Worm (Caenorhabditis elegans) whole organism, late embryonic: Measurements from ENCODE around the gene pgp-1.

ENCODE experiments used
- F13H6.1 ChIP-seq: sonication (generic microtip); optimal IDR thresholded peaks from 2 replicates; lab custom pipeline; 2016; ENCODE audit warnings: missing genetic modification characterization, missing compliant biosample characterization
- K02D7.2 ChIP-seq: sonication (generic microtip); optimal IDR thresholded peaks from 2 replicates; lab custom pipeline; 2017; ENCODE audit warnings: mild to moderate bottlenecking, missing genetic modification characterization, missing compliant biosample characterization
- T23F11.4 ChIP-seq: fragments of 200-800 bp; sonication (Bioruptor generic); optimal IDR thresholded peaks from 2 replicates; lab custom pipeline; 2018; ENCODE audit warnings: mild to moderate bottlenecking, missing genetic modification characterization, missing compliant biosample characterization
- Y22D7AL.16 ChIP-seq: sonication (generic microtip); optimal IDR thresholded peaks from 2 replicates; lab custom pipeline; 2016; ENCODE audit warnings: missing genetic modification characterization, missing compliant biosample characterization
- ahr-1 ChIP-seq: sonication (generic microtip); optimal IDR thresholded peaks from 2 replicates; lab custom pipeline; 2016; ENCODE audit warnings: missing genetic modification characterization, missing compliant biosample characterization
- ama-1 ChIP-seq: fragments of 150-350 bp; optimal IDR thresholded peaks from 2 replicates; lab custom pipeline; 2014
- ceh-18 ChIP-seq: sonication (generic microtip); optimal IDR thresholded peaks from 2 replicates; lab custom pipeline; 2016; ENCODE audit warnings: missing genetic modification characterization, missing compliant biosample characterization
- ceh-22 ChIP-seq: sonication (generic microtip); optimal IDR thresholded peaks from 2 replicates; lab custom pipeline; 2017; ENCODE audit warnings: missing biosample characterization, missing genetic modification characterization
- ceh-30 ChIP-seq: fragments of 150-350 bp; optimal IDR thresholded peaks from 2 replicates; lab custom pipeline; 2014; ENCODE audit warnings: missing biosample characterization, missing genetic modification characterization
- ceh-31 ChIP-seq: sonication (generic microtip); optimal IDR thresholded peaks from 2 replicates; lab custom pipeline; 2016; ENCODE audit warnings: missing genetic modification characterization, missing compliant biosample characterization
- ceh-34 ChIP-seq: sonication (generic microtip); optimal IDR thresholded peaks from 2 replicates; lab custom pipeline; 2016; ENCODE audit warnings: mild to moderate bottlenecking, missing genetic modification characterization, missing compliant biosample characterization
- ceh-45 ChIP-seq: fragments of 200-800 bp; sonication (Bioruptor generic); IDR thresholded peaks from 2 replicates; pipeline ENCODE4 v1.3.6; 2022; ENCODE audit warnings: missing genetic modification reagents, missing genetic modification characterization, missing compliant biosample characterization
- ceh-48 ChIP-seq: sonication (generic microtip); optimal IDR thresholded peaks from 2 replicates; lab custom pipeline; 2016; ENCODE audit warnings: missing genetic modification characterization, inconsistent platforms, missing compliant biosample characterization
- ceh-6 ChIP-seq: fragments of 200-800 bp; sonication (Bioruptor generic); optimal IDR thresholded peaks from 2 replicates; lab custom pipeline; 2018; ENCODE audit warnings: mild to moderate bottlenecking, missing genetic modification characterization, missing compliant biosample characterization
- dve-1 ChIP-seq: sonication (generic microtip); optimal IDR thresholded peaks from 2 replicates; lab custom pipeline; 2017; ENCODE audit warnings: antibody characterized with exemption, mild to moderate bottlenecking, missing genetic modification characterization, missing compliant biosample characterization
- elt-2 ChIP-seq: sonication (generic microtip); optimal IDR thresholded peaks from 2 replicates; lab custom pipeline; 2016; ENCODE audit warnings: missing genetic modification reagents, missing genetic modification characterization, missing compliant biosample characterization
- elt-4 ChIP-seq: sonication (generic microtip); optimal IDR thresholded peaks from 2 replicates; lab custom pipeline; 2016; ENCODE audit warnings: missing genetic modification characterization, missing compliant biosample characterization
- fax-1 ChIP-seq: sonication (generic microtip); optimal IDR thresholded peaks from 2 replicates; lab custom pipeline; 2016; ENCODE audit warnings: missing genotype, missing genetic modification characterization, missing compliant biosample characterization
- fkh-10 ChIP-seq: fragments of 150-350 bp; optimal IDR thresholded peaks from 2 replicates; lab custom pipeline; 2014; ENCODE audit warnings: missing biosample characterization, missing genetic modification reagents, missing genetic modification characterization
- fkh-6 ChIP-seq: sonication (generic microtip); optimal IDR thresholded peaks from 2 replicates; lab custom pipeline; 2016; ENCODE audit warnings: missing genetic modification characterization, missing compliant biosample characterization
- hlh-13 ChIP-seq: fragments of 200-800 bp; sonication (Bioruptor generic); optimal IDR thresholded peaks from 2 replicates; lab custom pipeline; 2018; ENCODE audit warnings: mild to moderate bottlenecking, missing genetic modification characterization, missing compliant biosample characterization
- hlh-15 ChIP-seq: sonication (generic microtip); optimal IDR thresholded peaks from 2 replicates; lab custom pipeline; 2016; ENCODE audit warnings: missing genetic modification characterization, missing compliant biosample characterization
- hlh-6 ChIP-seq: sonication (generic microtip); optimal IDR thresholded peaks from 2 replicates; lab custom pipeline; 2016; ENCODE audit warnings: missing genotype, missing genetic modification characterization, missing compliant biosample characterization
- hlh-8 ChIP-seq: sonication (generic microtip); optimal IDR thresholded peaks from 2 replicates; lab custom pipeline; 2016; ENCODE audit warnings: missing genotype, missing genetic modification characterization, missing compliant biosample characterization
- madf-2 ChIP-seq: sonication (generic microtip); optimal IDR thresholded peaks from 2 replicates; lab custom pipeline; 2017; ENCODE audit warnings: missing genetic modification characterization, missing compliant biosample characterization
- mec-3 ChIP-seq: sonication (generic microtip); optimal IDR thresholded peaks from 2 replicates; lab custom pipeline; 2016; ENCODE audit warnings: borderline replicate concordance, missing genetic modification characterization, missing compliant biosample characterization
- nfya-1 ChIP-seq: sonication (generic microtip); optimal IDR thresholded peaks from 2 replicates; lab custom pipeline; 2017; ENCODE audit warnings: missing genetic modification characterization, mild to moderate bottlenecking, missing compliant biosample characterization, antibody characterized with exemption, moderate library complexity
- nhr-11 ChIP-seq: fragments of 150-350 bp; optimal IDR thresholded peaks from 2 replicates; lab custom pipeline; 2014; ENCODE audit warnings: missing biosample characterization, missing genetic modification characterization
- nhr-232 ChIP-seq: sonication (generic microtip); optimal IDR thresholded peaks from 2 replicates; lab custom pipeline; 2016; ENCODE audit warnings: missing genetic modification characterization, missing compliant biosample characterization
- npax-4 ChIP-seq: sonication (generic microtip); optimal IDR thresholded peaks from 2 replicates; lab custom pipeline; 2016; ENCODE audit warnings: missing genetic modification characterization, missing compliant biosample characterization
- odd-2 ChIP-seq: sonication (generic microtip); optimal IDR thresholded peaks from 2 replicates; lab custom pipeline; 2017; ENCODE audit warnings: antibody characterized with exemption, mild to moderate bottlenecking, missing genetic modification characterization, missing compliant biosample characterization
- pag-3 ChIP-seq: sonication (generic microtip); optimal IDR thresholded peaks from 2 replicates; lab custom pipeline; 2016; ENCODE audit warnings: missing compliant biosample characterization, missing genetic modification characterization, borderline replicate concordance
- pat-9 ChIP-seq: fragments of 200-800 bp; sonication (Bioruptor generic); optimal IDR thresholded peaks from 2 replicates; lab custom pipeline; 2018; ENCODE audit warnings: mild to moderate bottlenecking, missing genetic modification characterization, moderate library complexity, missing compliant biosample characterization
- pha-2 ChIP-seq: sonication (generic microtip); optimal IDR thresholded peaks from 2 replicates; lab custom pipeline; 2017; ENCODE audit warnings: mild to moderate bottlenecking, missing genetic modification characterization, missing compliant biosample characterization
- pha-4 ChIP-seq: fragments of 150-350 bp; optimal IDR thresholded peaks from 2 replicates; lab custom pipeline; 2018; ENCODE audit warnings: missing biosample characterization, missing genetic modification reagents, missing genetic modification characterization
- pqm-1 ChIP-seq: sonication (generic microtip); optimal IDR thresholded peaks from 2 replicates; lab custom pipeline; 2016; ENCODE audit warnings: missing genetic modification characterization, missing compliant biosample characterization
- pros-1 ChIP-seq: fragments of 150-350 bp; optimal IDR thresholded peaks from 2 replicates; lab custom pipeline; 2014; ENCODE audit warnings: missing biosample characterization, missing genetic modification reagents, missing genetic modification characterization
- ref-2 ChIP-seq: sonication (generic microtip); optimal IDR thresholded peaks from 2 replicates; lab custom pipeline; 2016; ENCODE audit warnings: missing genetic modification characterization, missing compliant biosample characterization
- sdc-2 ChIP-seq: sonication (generic microtip); optimal IDR thresholded peaks from 2 replicates; lab custom pipeline; 2016; ENCODE audit warnings: missing genotype, missing genetic modification characterization, missing compliant biosample characterization
- sox-2 ChIP-seq: fragments of 200-800 bp; sonication (Bioruptor generic); IDR thresholded peaks from 2 replicates; pipeline ENCODE4 v1.3.6; 2022; ENCODE audit warnings: missing genetic modification reagents, missing genetic modification characterization, missing compliant biosample characterization
- sox-4 ChIP-seq: sonication (generic microtip); optimal IDR thresholded peaks from 2 replicates; lab custom pipeline; 2017; ENCODE audit warnings: mild to moderate bottlenecking, missing genetic modification characterization, inconsistent platforms, missing compliant biosample characterization
- syd-9 ChIP-seq: sonication (generic microtip); optimal IDR thresholded peaks from 2 replicates; lab custom pipeline; 2016; ENCODE audit warnings: mild to moderate bottlenecking, missing genetic modification characterization, moderate library complexity, missing compliant biosample characterization
- tbx-2 ChIP-seq: sonication (generic microtip); optimal IDR thresholded peaks from 2 replicates; lab custom pipeline; 2016; ENCODE audit warnings: missing genetic modification characterization, missing compliant biosample characterization
- ttx-3 ChIP-seq: sonication (generic microtip); optimal IDR thresholded peaks from 2 replicates; lab custom pipeline; 2016; ENCODE audit warnings: missing genetic modification reagents, missing genetic modification characterization, missing compliant biosample characterization
- unc-42 ChIP-seq: sonication (generic microtip); optimal IDR thresholded peaks from 2 replicates; lab custom pipeline; 2016; ENCODE audit warnings: missing genotype, missing genetic modification characterization, missing compliant biosample characterization
- unc-86 ChIP-seq: sonication (generic microtip); optimal IDR thresholded peaks from 2 replicates; lab custom pipeline; 2016; ENCODE audit warnings: missing genetic modification characterization, missing compliant biosample characterization
- zip-5 ChIP-seq: sonication (generic microtip); optimal IDR thresholded peaks from 2 replicates; lab custom pipeline; 2016; ENCODE audit warnings: missing genetic modification characterization, missing compliant biosample characterization

pgp-1 gene

DNA sequence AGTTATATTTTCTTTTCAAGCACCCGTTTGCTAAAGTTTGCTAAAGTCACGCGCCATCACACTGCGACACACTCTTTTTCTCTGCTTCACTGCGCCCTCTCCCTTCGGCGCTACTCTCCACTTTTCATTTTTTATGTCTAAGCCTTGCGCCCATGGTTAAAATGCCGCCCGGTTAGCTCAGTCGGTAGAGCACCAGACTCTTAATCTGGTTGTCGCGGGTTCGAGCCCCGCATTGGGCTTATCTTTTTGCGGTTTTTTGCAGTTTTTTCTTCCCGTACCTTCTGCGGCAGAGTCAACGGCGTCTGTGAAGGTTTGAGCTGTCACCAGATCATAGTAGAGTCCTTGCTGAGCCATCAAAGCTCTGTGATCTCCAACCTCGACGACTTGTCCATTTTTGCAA lies 4.4 kb downstream of the pgp-1 start (continued):
- TF ChIP-seq pqm-1 (tag; lab: Kevin White, UChicago) (peak; percentile 90), ceh-31 (tag; lab: Kevin White, UChicago) (peak; percentile 65), pha-2 (tag; lab: Kevin White, UChicago) (peak; percentile 47), fax-1 (tag; lab: Kevin White, UChicago) (peak; percentile 57), syd-9 (tag; lab: Kevin White, UChicago) (peak; percentile 68), elt-2 (tag; lab: Kevin White, UChicago) (no peak), pha-4 (no peak), nfya-1 (peak; percentile 57), elt-4 (no peak), ceh-34 (tag; lab: Kevin White, UChicago) (peak; percentile 40), hlh-15 (peak; percentile 25), K02D7.2 (tag; lab: Kevin White, UChicago) (peak; percentile 66), nhr-232 (tag; lab: Kevin White, UChicago) (peak; percentile 4), hlh-13 (peak; percentile 66), nhr-11 (tag; lab: Kevin White, UChicago) (no peak), ama-1 (lab: Kevin White, UChicago) (no peak), ceh-18 (tag; lab: Kevin White, UChicago) (peak; percentile 87), npax-4 (tag; lab: Kevin White, UChicago) (peak; percentile 54), sdc-2 (peak; percentile 57), hlh-6 (peak; percentile 64), pros-1 (tag; lab: Kevin White, UChicago) (no peak), fkh-6 (tag; lab: Kevin White, UChicago) (peak; percentile 68), madf-2 (tag; lab: Kevin White, UChicago) (peak; percentile 38), tbx-2 (tag; lab: Kevin White, UChicago) (peak; percentile 31), unc-42 (tag; lab: Kevin White, UChicago) (peak; percentile 73), fkh-10 (GFP tag; lab: Kevin White, UChicago) (no peak), sox-2 (no peak), ceh-22 (tag; lab: Kevin White, UChicago) (no peak), ttx-3 (tag; lab: Kevin White, UChicago) (no peak), ceh-45 (peak; percentile 92), pat-9 (peak; percentile 74), sox-4 (peak; percentile 82), dve-1 (tag; lab: Kevin White, UChicago) (peak; percentile 60), T23F11.4 (GFP tag; lab: Kevin White, UChicago) (peak; percentile 74), ceh-30 (tag; lab: Kevin White, UChicago) (no peak), ceh-48 (peak; percentile 34), odd-2 (tag; lab: Kevin White, UChicago) (no peak), F13H6.1 (tag; lab: Kevin White, UChicago) (peak; percentile 83), ceh-6 (GFP tag; lab: Kevin White, UChicago) (peak; percentile 69), ahr-1 (tag; lab: Kevin White, UChicago) (no peak), mec-3 (peak; percentile 50), unc-86 (peak; percentile 0), ref-2 (tag; lab: Kevin White, UChicago) (peak; percentile 47), hlh-8 (peak; percentile 41), Y22D7AL.16 (tag; lab: Kevin White, UChicago) (peak; percentile 66), zip-5 (tag; lab: Kevin White, UChicago) (peak; percentile 79), pag-3 (peak; percentile 49)
